Worm (Caenorhabditis elegans): Measurements from ENCODE around the gene Y43B11AR.3.

Y43B11AR.3 gene

DNA sequence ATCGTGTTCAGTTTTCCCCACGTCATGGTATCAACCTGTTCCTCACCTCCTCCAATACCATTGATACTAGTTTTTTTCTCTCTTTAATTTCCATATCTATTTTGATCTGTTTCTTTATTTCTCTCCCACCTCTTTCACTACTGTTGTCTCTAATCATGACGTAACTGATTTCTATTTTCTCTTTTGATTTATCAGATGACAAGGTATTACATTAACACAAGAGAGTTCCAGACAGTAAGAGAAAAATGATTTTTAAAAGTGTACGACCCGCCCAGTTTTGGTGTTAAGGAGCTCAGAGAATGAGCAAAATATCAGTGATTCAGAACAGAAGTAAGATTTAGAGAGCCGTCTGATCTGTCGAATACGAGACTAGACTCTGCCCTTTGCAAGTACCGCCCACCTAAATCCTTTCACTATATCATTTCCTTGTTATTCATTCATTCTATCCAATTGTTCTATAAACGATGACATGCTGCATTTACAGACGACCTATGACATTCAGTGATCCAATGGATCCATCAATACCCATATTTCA, 33.8 kb downstream of the Y43B11AR.3 start, which contains the start of gene nhr-105 (continued):
- peak; percentile 39 for TF ChIP-seq nfya-1 (tag; optimal IDR thresholded peaks at IDR 0.05; ENCODE audit: insufficient read depth)
- peak; percentile 70 for TF ChIP-seq ceh-28 (tag; optimal IDR thresholded peaks at IDR 0.05)

DNA sequence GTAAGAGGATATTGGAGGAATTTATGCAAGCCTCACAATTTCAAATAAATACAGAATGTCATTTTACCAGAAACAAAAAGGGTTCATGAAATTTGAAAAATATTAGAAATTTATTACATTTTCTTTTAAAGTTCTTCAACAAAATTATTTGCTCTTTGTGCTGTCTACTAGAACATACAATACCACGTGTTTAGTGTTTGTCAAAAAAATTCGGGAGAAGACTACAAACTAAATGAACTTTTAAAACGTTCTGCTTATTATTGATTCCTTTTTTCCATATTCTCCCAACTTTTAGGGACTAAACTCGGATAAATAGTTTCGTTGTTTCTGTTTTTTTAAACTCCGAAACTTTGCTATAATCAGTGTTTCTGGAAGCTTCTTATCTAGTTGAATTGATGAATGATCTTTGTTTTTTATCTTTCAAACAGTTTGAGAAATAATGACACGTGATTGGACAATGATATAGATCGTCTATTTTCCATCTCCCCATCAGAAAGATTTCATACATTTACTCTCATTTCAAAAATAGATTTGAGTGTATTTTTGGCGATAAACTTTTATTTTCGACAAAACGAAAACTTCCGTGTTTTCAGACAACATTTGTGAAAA, 34.8 kb downstream of the Y43B11AR.3 start:
- TF ChIP-seq nhr-77 (tag; optimal IDR thresholded peaks at IDR 0.05) (no peak), fkh-10 (GFP tag; optimal IDR thresholded peaks at IDR 0.05) (no peak), nhr-23 (tag; optimal IDR thresholded peaks at IDR 0.05) (peak; percentile 50), nhr-43 (tag; optimal IDR thresholded peaks at IDR 0.05; ENCODE audit: poor library complexity, severe bottlenecking) (no peak), lsy-12 (tag; optimal IDR thresholded peaks at IDR 0.05) (peak; percentile 41), pqm-1 (tag; optimal IDR thresholded peaks at IDR 0.05) (peak; percentile 19), ama-1 (optimal IDR thresholded peaks at IDR 0.05) (no peak), daf-12 (tag; optimal IDR thresholded peaks at IDR 0.05) (no peak), elt-2 (tag; optimal IDR thresholded peaks at IDR 0.05) (peak; percentile 59), pha-4 (tag; optimal IDR thresholded peaks at IDR 0.05) (peak; percentile 54), eor-1 (tag; optimal IDR thresholded peaks at IDR 0.05) (no peak)

DNA sequence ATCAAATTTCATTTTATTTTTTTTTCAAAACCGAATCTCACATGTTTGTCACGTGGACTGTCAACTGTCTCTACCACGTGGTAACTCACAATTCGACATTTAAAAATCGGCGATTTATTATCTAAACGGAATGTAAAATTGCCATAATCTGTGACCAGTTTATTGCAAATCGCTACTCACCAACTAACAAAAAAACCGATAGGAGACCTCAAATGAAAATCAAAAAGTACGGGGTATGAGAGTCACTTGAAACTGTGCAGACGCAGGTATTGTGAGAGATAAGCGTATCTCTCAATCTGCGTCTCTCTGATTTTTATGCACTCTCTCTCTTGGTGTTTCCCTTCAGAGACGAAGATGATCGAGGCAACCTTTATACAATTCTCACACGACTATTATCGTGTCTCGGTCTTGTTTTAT, 35.7 kb downstream of the Y43B11AR.3 start:
- TF ChIP-seq aly-2 (tag; optimal IDR thresholded peaks at IDR 0.05) (no peak), mml-1 (tag; optimal IDR thresholded peaks at IDR 0.05) (peak; percentile 68), daf-12 (tag; optimal IDR thresholded peaks at IDR 0.05) (no peak), skn-1 (tag; optimal IDR thresholded peaks at IDR 0.05) (peak; percentile 57), pha-4 (tag; optimal IDR thresholded peaks at IDR 0.05) (peak; percentile 57), tbx-2 (tag; optimal IDR thresholded peaks at IDR 0.05) (no peak), snpc-4 (tag; optimal IDR thresholded peaks at IDR 0.05) (no peak), nhr-11 (tag; optimal IDR thresholded peaks at IDR 0.05) (no peak), ceh-82 (tag; optimal IDR thresholded peaks at IDR 0.05) (no peak), ceh-28 (tag; optimal IDR thresholded peaks at IDR 0.05) (peak; percentile 51), nhr-67 (tag; optimal IDR thresholded peaks at IDR 0.05) (no peak), lin-39 (tag; optimal IDR thresholded peaks at IDR 0.05) (no peak), egl-5 (tag; optimal IDR thresholded peaks at IDR 0.05) (peak; percentile 26), unc-62 (GFP tag; optimal IDR thresholded peaks at IDR 0.05) (no peak), R02D3.7 (tag; optimal IDR thresholded peaks at IDR 0.05) (no peak), elt-2 (tag; optimal IDR thresholded peaks at IDR 0.05) (peak; percentile 96), fkh-10 (GFP tag; optimal IDR thresholded peaks at IDR 0.05) (no peak), nhr-237 (tag; optimal IDR thresholded peaks at IDR 0.05) (no peak), ceh-9 (tag; optimal IDR thresholded peaks at IDR 0.05) (no peak), nhr-76 (tag; optimal IDR thresholded peaks at IDR 0.05) (peak; percentile 8), nhr-23 (tag; optimal IDR thresholded peaks at IDR 0.05) (peak; percentile 69), ztf-4 (tag; optimal IDR thresholded peaks at IDR 0.05) (peak; percentile 16), ama-1 (optimal IDR thresholded peaks at IDR 0.05) (no peak), ceh-16 (tag; optimal IDR thresholded peaks at IDR 0.05) (no peak), nhr-43 (tag; optimal IDR thresholded peaks at IDR 0.05; ENCODE audit: poor library complexity, severe bottlenecking) (peak; percentile 81), nfya-1 (tag; optimal IDR thresholded peaks at IDR 0.05; ENCODE audit: insufficient read depth) (peak; percentile 58), nhr-25 (tag; optimal IDR thresholded peaks at IDR 0.05) (peak; percentile 78), sea-2 (GFP tag; optimal IDR thresholded peaks at IDR 0.05) (no peak), jun-1 (tag; optimal IDR thresholded peaks at IDR 0.05) (peak; percentile 81), ztf-11 (tag; optimal IDR thresholded peaks at IDR 0.05) (no peak), egl-27 (tag; optimal IDR thresholded peaks at IDR 0.05) (no peak), pqm-1 (tag; optimal IDR thresholded peaks at IDR 0.05) (peak; percentile 92), lsy-12 (tag; optimal IDR thresholded peaks at IDR 0.05) (peak; percentile 57), nhr-77 (tag; optimal IDR thresholded peaks at IDR 0.05) (no peak), eor-1 (tag; optimal IDR thresholded peaks at IDR 0.05) (peak in 1 of 2 experiments; percentile 4), elt-3 (tag; optimal IDR thresholded peaks at IDR 0.05) (peak in 1 of 3 experiments; percentile 75), fos-1 (tag; optimal IDR thresholded peaks at IDR 0.05) (no peak), fkh-2 (tag; optimal IDR thresholded peaks at IDR 0.05) (no peak), mdl-1 (tag; optimal IDR thresholded peaks at IDR 0.05) (peak; percentile 33), hmg-11 (tag; optimal IDR thresholded peaks at IDR 0.05) (peak; percentile 46), ZK546.5 (tag; optimal IDR thresholded peaks at IDR 0.05) (no peak), elt-1 (tag; optimal IDR thresholded peaks at IDR 0.05) (peak; percentile 67), nhr-12 (tag; optimal IDR thresholded peaks at IDR 0.05) (no peak), unc-39 (tag; optimal IDR thresholded peaks at IDR 0.05) (no peak)

Data from whole organism, L3 larva.